Fruit fly (Drosophila melanogaster): ENCODE data around the gene OXA1L.

DNA sequence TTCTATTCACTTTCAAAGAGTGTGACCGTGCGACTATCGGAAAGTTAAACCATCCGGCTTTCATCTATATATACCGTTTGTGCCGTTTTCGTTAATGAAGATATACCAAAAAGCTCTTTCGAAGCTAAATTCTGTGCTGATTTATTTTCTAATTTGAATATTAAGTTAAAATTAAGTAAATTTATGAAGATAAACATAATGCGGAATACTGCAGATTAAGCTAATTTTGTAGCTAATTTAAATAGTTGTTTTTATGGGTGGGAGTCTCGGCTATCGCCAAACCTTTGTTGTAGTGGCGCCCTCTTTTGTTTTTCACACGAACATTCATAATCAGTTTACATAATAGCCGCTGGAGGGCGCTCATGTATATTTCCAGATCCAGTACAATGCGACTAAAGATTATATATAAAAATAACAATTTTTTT, 12.8 kb upstream of the OXA1L start, which contains the start of gene Aps:
- TF ChIP-seq CG6689 (GFP tag; IDR thresholded peaks at IDR 0.05) (no peak), CG18599 (GFP tag; optimal IDR thresholded peaks at IDR 0.05) (no peak), Rfx (GFP tag; IDR thresholded peaks at IDR 0.05) (peak; percentile 78), lab (GFP tag; optimal IDR thresholded peaks at IDR 0.05) (no peak), Bdp1 (GFP tag; optimal IDR thresholded peaks at IDR 0.05) (no peak), CG12942 (GFP tag; optimal IDR thresholded peaks at IDR 0.05) (no peak), HLH4C (GFP tag; IDR thresholded peaks at IDR 0.05; ENCODE audit: partially characterized antibody) (no peak), CG32532 (GFP tag; IDR thresholded peaks at IDR 0.05) (peak; percentile 89), cato (GFP tag; optimal IDR thresholded peaks at IDR 0.05; ENCODE audit: borderline replicate concordance) (no peak), CG2889 (GFP tag; IDR thresholded peaks at IDR 0.05) (no peak), hb (GFP tag; IDR thresholded peaks at IDR 0.05; ENCODE audit: partially characterized antibody) (no peak), Ada2b (GFP tag; IDR thresholded peaks at IDR 0.05) (no peak)
